Worm (Caenorhabditis elegans) whole organism, late embryonic: ENCODE data around the gene Y43B11AL.1.

Experiments used
- C08G9.2 ChIP-seq: sonication (generic microtip); optimal IDR thresholded peaks from 2 replicates; lab custom pipeline; 2016; ENCODE audit warnings: mild to moderate bottlenecking, missing genetic modification characterization, moderate library complexity, missing compliant biosample characterization
- F13H6.1 ChIP-seq: sonication (generic microtip); optimal IDR thresholded peaks from 2 replicates; lab custom pipeline; 2016; ENCODE audit warnings: missing genetic modification characterization, missing compliant biosample characterization
- K02D7.2 ChIP-seq: sonication (generic microtip); optimal IDR thresholded peaks from 2 replicates; lab custom pipeline; 2017; ENCODE audit warnings: mild to moderate bottlenecking, missing genetic modification characterization, missing compliant biosample characterization
- K09A11.1 ChIP-seq: sonication (generic microtip); optimal IDR thresholded peaks from 2 replicates; lab custom pipeline; 2017; ENCODE audit warnings: antibody characterized with exemption, mild to moderate bottlenecking, missing genetic modification characterization, missing compliant biosample characterization; ENCODE audit not compliant: insufficient read depth
- T23F11.4 ChIP-seq: fragments of 200-800 bp; sonication (Bioruptor generic); optimal IDR thresholded peaks from 2 replicates; lab custom pipeline; 2018; ENCODE audit warnings: mild to moderate bottlenecking, missing genetic modification characterization, missing compliant biosample characterization
- Y22D7AL.16 ChIP-seq: sonication (generic microtip); optimal IDR thresholded peaks from 2 replicates; lab custom pipeline; 2016; ENCODE audit warnings: missing genetic modification characterization, missing compliant biosample characterization
- ahr-1 ChIP-seq: sonication (generic microtip); optimal IDR thresholded peaks from 2 replicates; lab custom pipeline; 2016; ENCODE audit warnings: missing genetic modification characterization, missing compliant biosample characterization
- ama-1 ChIP-seq: fragments of 150-350 bp; optimal IDR thresholded peaks from 2 replicates; lab custom pipeline; 2014
- ceh-14 ChIP-seq: sonication (generic microtip); optimal IDR thresholded peaks from 2 replicates; lab custom pipeline; 2016; ENCODE audit warnings: missing genotype, missing genetic modification characterization, missing compliant biosample characterization
- ceh-2 ChIP-seq: sonication (generic microtip); optimal IDR thresholded peaks from 2 replicates; lab custom pipeline; 2016; ENCODE audit warnings: missing genotype, missing genetic modification characterization, missing compliant biosample characterization
- ceh-30 ChIP-seq: fragments of 150-350 bp; optimal IDR thresholded peaks from 2 replicates; lab custom pipeline; 2014; ENCODE audit warnings: missing biosample characterization, missing genetic modification characterization
- ceh-31 ChIP-seq: sonication (generic microtip); optimal IDR thresholded peaks from 2 replicates; lab custom pipeline; 2016; ENCODE audit warnings: missing genetic modification characterization, missing compliant biosample characterization
- ceh-34 ChIP-seq: sonication (generic microtip); optimal IDR thresholded peaks from 2 replicates; lab custom pipeline; 2016; ENCODE audit warnings: mild to moderate bottlenecking, missing genetic modification characterization, missing compliant biosample characterization
- ceh-45 ChIP-seq: fragments of 200-800 bp; sonication (Bioruptor generic); IDR thresholded peaks from 2 replicates; pipeline ENCODE4 v1.3.6; 2022; ENCODE audit warnings: missing genetic modification reagents, missing genetic modification characterization, missing compliant biosample characterization
- ceh-48 ChIP-seq: sonication (generic microtip); optimal IDR thresholded peaks from 2 replicates; lab custom pipeline; 2016; ENCODE audit warnings: missing genetic modification characterization, inconsistent platforms, missing compliant biosample characterization
- ceh-6 ChIP-seq: fragments of 200-800 bp; sonication (Bioruptor generic); optimal IDR thresholded peaks from 2 replicates; lab custom pipeline; 2018; ENCODE audit warnings: mild to moderate bottlenecking, missing genetic modification characterization, missing compliant biosample characterization
- che-1 ChIP-seq: sonication (generic microtip); optimal IDR thresholded peaks from 2 replicates; lab custom pipeline; 2016; ENCODE audit warnings: mild to moderate bottlenecking, missing genetic modification characterization, missing compliant biosample characterization
- dmd-4 ChIP-seq: sonication (generic microtip); optimal IDR thresholded peaks from 2 replicates; lab custom pipeline; 2016; ENCODE audit warnings: borderline replicate concordance, missing genetic modification characterization, missing compliant biosample characterization
- dve-1 ChIP-seq: sonication (generic microtip); optimal IDR thresholded peaks from 2 replicates; lab custom pipeline; 2017; ENCODE audit warnings: antibody characterized with exemption, mild to moderate bottlenecking, missing genetic modification characterization, missing compliant biosample characterization
- elt-4 ChIP-seq: sonication (generic microtip); optimal IDR thresholded peaks from 2 replicates; lab custom pipeline; 2016; ENCODE audit warnings: missing genetic modification characterization, missing compliant biosample characterization
- eyg-1 ChIP-seq: sonication (generic microtip); optimal IDR thresholded peaks from 2 replicates; lab custom pipeline; 2016; ENCODE audit warnings: missing genotype, missing genetic modification characterization, missing compliant biosample characterization
- fax-1 ChIP-seq: sonication (generic microtip); optimal IDR thresholded peaks from 2 replicates; lab custom pipeline; 2016; ENCODE audit warnings: missing genotype, missing genetic modification characterization, missing compliant biosample characterization
- fkh-10 ChIP-seq: fragments of 150-350 bp; optimal IDR thresholded peaks from 2 replicates; lab custom pipeline; 2014; ENCODE audit warnings: missing biosample characterization, missing genetic modification reagents, missing genetic modification characterization
- fkh-6 ChIP-seq: sonication (generic microtip); optimal IDR thresholded peaks from 2 replicates; lab custom pipeline; 2016; ENCODE audit warnings: missing genetic modification characterization, missing compliant biosample characterization
- gmeb-2 ChIP-seq: sonication (generic microtip); optimal IDR thresholded peaks from 2 replicates; lab custom pipeline; 2016; ENCODE audit warnings: missing genetic modification characterization, inconsistent platforms, missing compliant biosample characterization
- hlh-13 ChIP-seq: fragments of 200-800 bp; sonication (Bioruptor generic); optimal IDR thresholded peaks from 2 replicates; lab custom pipeline; 2018; ENCODE audit warnings: mild to moderate bottlenecking, missing genetic modification characterization, missing compliant biosample characterization
- hlh-30 ChIP-seq: sonication (generic microtip); optimal IDR thresholded peaks from 2 replicates; lab custom pipeline; 2017; ENCODE audit warnings: antibody characterized with exemption, missing genetic modification characterization, missing compliant biosample characterization; ENCODE audit not compliant: insufficient read depth
- hlh-6 ChIP-seq: sonication (generic microtip); optimal IDR thresholded peaks from 2 replicates; lab custom pipeline; 2016; ENCODE audit warnings: missing genotype, missing genetic modification characterization, missing compliant biosample characterization
- hlh-8 ChIP-seq: sonication (generic microtip); optimal IDR thresholded peaks from 2 replicates; lab custom pipeline; 2016; ENCODE audit warnings: missing genotype, missing genetic modification characterization, missing compliant biosample characterization
- madf-2 ChIP-seq: sonication (generic microtip); optimal IDR thresholded peaks from 2 replicates; lab custom pipeline; 2017; ENCODE audit warnings: missing genetic modification characterization, missing compliant biosample characterization
- mec-3 ChIP-seq: sonication (generic microtip); optimal IDR thresholded peaks from 2 replicates; lab custom pipeline; 2016; ENCODE audit warnings: borderline replicate concordance, missing genetic modification characterization, missing compliant biosample characterization
- nfya-1 ChIP-seq: sonication (generic microtip); optimal IDR thresholded peaks from 2 replicates; lab custom pipeline; 2017; ENCODE audit warnings: missing genetic modification characterization, mild to moderate bottlenecking, missing compliant biosample characterization, antibody characterized with exemption, moderate library complexity
- nhr-11 ChIP-seq: fragments of 150-350 bp; optimal IDR thresholded peaks from 2 replicates; lab custom pipeline; 2014; ENCODE audit warnings: missing biosample characterization, missing genetic modification characterization
- nhr-232 ChIP-seq: sonication (generic microtip); optimal IDR thresholded peaks from 2 replicates; lab custom pipeline; 2016; ENCODE audit warnings: missing genetic modification characterization, missing compliant biosample characterization
- npax-4 ChIP-seq: sonication (generic microtip); optimal IDR thresholded peaks from 2 replicates; lab custom pipeline; 2016; ENCODE audit warnings: missing genetic modification characterization, missing compliant biosample characterization
- odd-2 ChIP-seq: sonication (generic microtip); optimal IDR thresholded peaks from 2 replicates; lab custom pipeline; 2017; ENCODE audit warnings: antibody characterized with exemption, mild to moderate bottlenecking, missing genetic modification characterization, missing compliant biosample characterization
- pax-1 ChIP-seq: fragments of 150-350 bp; optimal IDR thresholded peaks from 2 replicates; lab custom pipeline; 2014; ENCODE audit warnings: missing biosample characterization, missing genetic modification characterization
- pha-2 ChIP-seq: sonication (generic microtip); optimal IDR thresholded peaks from 2 replicates; lab custom pipeline; 2017; ENCODE audit warnings: mild to moderate bottlenecking, missing genetic modification characterization, missing compliant biosample characterization
- pha-4 ChIP-seq: fragments of 150-350 bp; optimal IDR thresholded peaks from 2 replicates; lab custom pipeline; 2018; ENCODE audit warnings: missing biosample characterization, missing genetic modification reagents, missing genetic modification characterization
- pqm-1 ChIP-seq: sonication (generic microtip); optimal IDR thresholded peaks from 2 replicates; lab custom pipeline; 2016; ENCODE audit warnings: missing genetic modification characterization, missing compliant biosample characterization
- ref-2 ChIP-seq: sonication (generic microtip); optimal IDR thresholded peaks from 2 replicates; lab custom pipeline; 2016; ENCODE audit warnings: missing genetic modification characterization, missing compliant biosample characterization
- rnt-1 ChIP-seq: sonication (generic microtip); optimal IDR thresholded peaks from 2 replicates; lab custom pipeline; 2016; ENCODE audit warnings: missing genetic modification characterization, missing compliant biosample characterization
- sdc-2 ChIP-seq: sonication (generic microtip); optimal IDR thresholded peaks from 2 replicates; lab custom pipeline; 2016; ENCODE audit warnings: missing genotype, missing genetic modification characterization, missing compliant biosample characterization
- sox-4 ChIP-seq: sonication (generic microtip); optimal IDR thresholded peaks from 2 replicates; lab custom pipeline; 2017; ENCODE audit warnings: mild to moderate bottlenecking, missing genetic modification characterization, inconsistent platforms, missing compliant biosample characterization
- tbx-7 ChIP-seq: sonication (generic microtip); optimal IDR thresholded peaks from 2 replicates; lab custom pipeline; 2016; ENCODE audit warnings: missing genotype, missing genetic modification characterization, missing compliant biosample characterization
- ttx-3 ChIP-seq: sonication (generic microtip); optimal IDR thresholded peaks from 2 replicates; lab custom pipeline; 2016; ENCODE audit warnings: missing genetic modification reagents, missing genetic modification characterization, missing compliant biosample characterization
- unc-3 ChIP-seq, 2 experiments: fragments of 200-800 bp in 1 of 2; sonication (Bioruptor generic) in 1 of 2; sonication (generic microtip) in 1 of 2; conservative IDR thresholded peaks in 1 of 2; optimal IDR thresholded peaks in 1 of 2; 2 replicates each; pipeline versions ENCODE4 v1.3.6 to Lab custom; 2016 to 2022; ENCODE audit warnings: missing compliant biosample characterization in 2 of 2, missing genetic modification characterization in 2 of 2, missing genetic modification reagents in 1 of 2
- unc-42 ChIP-seq: sonication (generic microtip); optimal IDR thresholded peaks from 2 replicates; lab custom pipeline; 2016; ENCODE audit warnings: missing genotype, missing genetic modification characterization, missing compliant biosample characterization
- zip-5 ChIP-seq: sonication (generic microtip); optimal IDR thresholded peaks from 2 replicates; lab custom pipeline; 2016; ENCODE audit warnings: missing genetic modification characterization, missing compliant biosample characterization
- ztf-16 ChIP-seq: sonication (generic microtip); optimal IDR thresholded peaks from 2 replicates; lab custom pipeline; 2017; ENCODE audit warnings: missing genetic modification characterization, missing compliant biosample characterization

Y43B11AL.1 gene

DNA sequence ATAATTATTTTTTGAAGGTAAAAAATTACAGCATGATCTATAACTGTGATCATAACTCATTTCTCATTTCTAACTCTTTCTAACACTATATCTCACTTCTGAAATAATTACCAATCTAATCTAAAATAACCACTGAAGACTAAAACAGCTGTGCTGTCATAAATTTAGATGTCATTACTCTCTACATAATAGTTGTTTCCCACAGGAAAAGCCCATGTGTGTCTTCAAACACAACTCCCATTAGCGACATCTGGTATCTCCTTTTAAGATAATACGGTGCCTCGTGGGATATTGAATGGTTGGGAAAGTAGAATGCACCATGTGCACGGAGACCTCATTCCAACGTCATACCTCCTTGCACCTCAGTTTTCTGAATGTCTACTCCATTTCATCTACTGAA, at the start of gene Y43B11AL.1:
Gene Y43B11AL.1, plus strand, starts transcription at position 301 of the 400 bp plus-strand sequence.
- TF ChIP-seq K02D7.2 (tag; lab: Kevin White, UChicago) (no peak), ceh-31 (tag; lab: Kevin White, UChicago) (no peak), ref-2 (no peak), pqm-1 (tag; lab: Kevin White, UChicago) (no peak), pax-1 (tag; lab: Kevin White, UChicago) (no peak), ceh-30 (tag; lab: Kevin White, UChicago) (no peak), zip-5 (tag; lab: Kevin White, UChicago) (no peak), che-1 (tag; lab: Kevin White, UChicago) (no peak), unc-42 (no peak)
- TF ChIP-seq, all 69 proteins: peak for 0

DNA sequence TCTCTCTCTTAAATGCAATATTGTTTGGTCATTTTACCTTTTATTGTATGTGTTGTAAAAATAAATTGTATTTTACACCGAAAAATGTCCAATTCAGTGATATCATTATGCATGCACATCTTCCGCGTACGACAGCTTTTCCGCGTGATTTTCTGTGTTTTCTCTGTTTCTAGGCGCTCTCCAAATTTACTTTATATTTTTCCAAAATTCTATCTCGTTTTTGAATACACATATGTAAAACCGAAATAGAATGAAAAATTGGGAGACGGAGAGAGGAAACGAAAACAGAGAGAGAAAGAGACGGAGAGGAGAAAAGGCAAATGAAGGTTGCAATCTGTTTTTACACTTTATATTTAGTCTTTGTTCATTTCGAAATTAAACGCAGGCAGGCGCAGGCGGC, 48.6 kb upstream of the Y43B11AL.1 start:
- TF ChIP-seq ceh-31 (tag; lab: Kevin White, UChicago), result peak; percentile 33
- peak; percentile 2 for TF ChIP-seq hlh-8 (tag; lab: Kevin White, UChicago)
- TF ChIP-seq zip-5 (tag; lab: Kevin White, UChicago), result no peak
- TF ChIP-seq F13H6.1, result no peak
- TF ChIP-seq ceh-48 (tag; lab: Kevin White, UChicago), result no peak
- TF ChIP-seq fkh-10 (GFP tag; lab: Kevin White, UChicago), result no peak
- no peak for TF ChIP-seq K02D7.2 (tag; lab: Kevin White, UChicago)
- TF ChIP-seq ceh-2 (tag; lab: Kevin White, UChicago), result no peak
- TF ChIP-seq dmd-4, result no peak
- no peak for TF ChIP-seq unc-3 (GFP tag; conservative IDR thresholded peaks at IDR 0.05; lab: Robert Waterston, UW)
- TF ChIP-seq unc-3 (tag; optimal IDR thresholded peaks at IDR 0.05; lab: Kevin White, UChicago), result no peak
- TF ChIP-seq eyg-1 (tag; lab: Kevin White, UChicago), result no peak
- no peak for TF ChIP-seq ahr-1
- no peak for TF ChIP-seq T23F11.4 (GFP tag; lab: Kevin White, UChicago)
- no peak for TF ChIP-seq ceh-45 (GFP tag; lab: Robert Waterston, UW)
- peak; percentile 14 for TF ChIP-seq dve-1 (tag; lab: Kevin White, UChicago)
- peak; percentile 13 for TF ChIP-seq ceh-34
- TF ChIP-seq Y22D7AL.16 (tag; lab: Kevin White, UChicago), result no peak
- no peak for TF ChIP-seq rnt-1 (tag; lab: Kevin White, UChicago)
- no peak for TF ChIP-seq sox-4 (tag; lab: Kevin White, UChicago)
- TF ChIP-seq ceh-14 (tag; lab: Kevin White, UChicago), result no peak
- TF ChIP-seq pax-1 (tag; lab: Kevin White, UChicago), result no peak
- TF ChIP-seq elt-4 (tag; lab: Kevin White, UChicago), result no peak
- TF ChIP-seq nhr-11 (tag; lab: Kevin White, UChicago), result no peak
- no peak for TF ChIP-seq madf-2 (tag; lab: Kevin White, UChicago)
- no peak for TF ChIP-seq ttx-3 (tag; lab: Kevin White, UChicago)
- TF ChIP-seq hlh-6, result no peak
- TF ChIP-seq gmeb-2, result no peak
- no peak for TF ChIP-seq tbx-7
- TF ChIP-seq ztf-16 (tag; lab: Kevin White, UChicago), result no peak
- TF ChIP-seq pha-2 (tag; lab: Kevin White, UChicago), result no peak
- TF ChIP-seq C08G9.2 (tag; lab: Kevin White, UChicago), result no peak
- no peak for TF ChIP-seq fkh-6 (tag; lab: Kevin White, UChicago)
- TF ChIP-seq mec-3 (tag; lab: Kevin White, UChicago), result no peak
- TF ChIP-seq fax-1 (tag; lab: Kevin White, UChicago), result no peak
- TF ChIP-seq sdc-2, result no peak
- TF ChIP-seq ref-2, result no peak
- no peak for TF ChIP-seq pha-4 (tag; lab: Kevin White, UChicago)
- TF ChIP-seq che-1 (tag; lab: Kevin White, UChicago), result no peak
- peak; percentile 52 for TF ChIP-seq unc-42
- no peak for TF ChIP-seq ceh-6 (GFP tag; lab: Kevin White, UChicago)
- TF ChIP-seq ama-1 (lab: Kevin White, UChicago), result no peak
- TF ChIP-seq npax-4, result no peak
- TF ChIP-seq odd-2 (tag; lab: Kevin White, UChicago), result no peak
- TF ChIP-seq K09A11.1 (tag; lab: Kevin White, UChicago), result no peak
- no peak for TF ChIP-seq ceh-30 (tag; lab: Kevin White, UChicago)
- peak; percentile 61 for TF ChIP-seq nfya-1
- TF ChIP-seq hlh-13 (GFP tag; lab: Kevin White, UChicago), result no peak
- TF ChIP-seq hlh-30 (tag; lab: Kevin White, UChicago), result peak; percentile 60
- no peak for TF ChIP-seq nhr-232 (tag; lab: Kevin White, UChicago)
